Worm (Caenorhabditis elegans) whole organism, mixed stage, embryonic: Measurements from ENCODE around the gene tcc-1.
"Not testable (repeated sequence)": the region's sequence is repeated elsewhere in the genome, so short reads cannot be mapped to it uniquely, and the experiment has no call there.

Experiments
- M03D4.4 ChIP-seq: sonication (generic microtip); optimal IDR thresholded peaks from 2 replicates; lab custom pipeline; 2017; ENCODE audit warnings: mild to moderate bottlenecking, missing genetic modification characterization, missing compliant biosample characterization
- bed-3 ChIP-seq: fragments of 200-800 bp; sonication (Bioruptor generic); optimal IDR thresholded peaks from 3 replicates; lab custom pipeline; 2018; ENCODE audit warnings: mild to moderate bottlenecking, missing genetic modification characterization, moderate library complexity, missing compliant biosample characterization
- blmp-1 ChIP-seq: fragments of 150-350 bp; optimal IDR thresholded peaks from 2 replicates; lab custom pipeline; 2014; ENCODE audit warnings: missing biosample characterization, missing genetic modification characterization
- ceh-39 ChIP-seq: fragments of 150-350 bp; optimal IDR thresholded peaks from 2 replicates; lab custom pipeline; 2014; ENCODE audit warnings: missing biosample characterization, missing genetic modification characterization
- ceh-43 ChIP-seq: fragments of 200-800 bp; sonication (Bioruptor generic); optimal IDR thresholded peaks from 2 replicates; lab custom pipeline; 2018; ENCODE audit warnings: mild to moderate bottlenecking, missing genetic modification characterization, moderate library complexity, missing compliant biosample characterization
- ceh-83 ChIP-seq: fragments of 200-800 bp; sonication (Bioruptor generic); optimal IDR thresholded peaks from 2 replicates; lab custom pipeline; 2018; ENCODE audit warnings: mild to moderate bottlenecking, missing genetic modification characterization, missing compliant biosample characterization
- ces-1 ChIP-seq: fragments of 150-350 bp; optimal IDR thresholded peaks from 2 replicates; lab custom pipeline; 2014; ENCODE audit warnings: missing biosample characterization, missing genetic modification reagents, missing genetic modification characterization
- cnd-1 ChIP-seq: fragments of 200-800 bp; sonication (Bioruptor generic); optimal IDR thresholded peaks from 2 replicates; lab custom pipeline; 2018; ENCODE audit warnings: mild to moderate bottlenecking, missing genetic modification characterization, missing compliant biosample characterization
- drap-1 ChIP-seq: fragments of 200-800 bp; sonication (Bioruptor generic); optimal IDR thresholded peaks from 3 replicates; lab custom pipeline; 2018; ENCODE audit warnings: mild to moderate bottlenecking, missing genetic modification characterization, missing compliant biosample characterization
- elt-3 ChIP-seq: fragments of 150-350 bp; optimal IDR thresholded peaks from 2 replicates; lab custom pipeline; 2014; ENCODE audit warnings: missing biosample characterization, missing genetic modification characterization
- flh-1 ChIP-seq: fragments of 200-800 bp; sonication (Bioruptor generic); optimal IDR thresholded peaks from 2 replicates; lab custom pipeline; 2018; ENCODE audit warnings: mild to moderate bottlenecking, missing genetic modification characterization, moderate library complexity, missing compliant biosample characterization
- lin-13 ChIP-seq: fragments of 150-350 bp; optimal IDR thresholded peaks from 2 replicates; lab custom pipeline; 2014; ENCODE audit warnings: missing biosample characterization, missing genetic modification characterization
- lin-32 ChIP-seq: fragments of 200-800 bp; sonication (Bioruptor generic); optimal IDR thresholded peaks from 2 replicates; lab custom pipeline; 2018; ENCODE audit warnings: mild to moderate bottlenecking, missing genetic modification characterization, missing compliant biosample characterization
- lsy-2 ChIP-seq: fragments of 150-350 bp; optimal IDR thresholded peaks from 2 replicates; lab custom pipeline; 2014; ENCODE audit warnings: missing biosample characterization, missing genetic modification characterization
- mep-1 ChIP-seq: fragments of 150-350 bp; optimal IDR thresholded peaks from 2 replicates; lab custom pipeline; 2017; ENCODE audit warnings: missing biosample characterization, missing genetic modification reagents, missing genetic modification characterization, inconsistent platforms
- mls-2 ChIP-seq: sonication (generic microtip); optimal IDR thresholded peaks from 2 replicates; lab custom pipeline; 2016; ENCODE audit warnings: mild to moderate bottlenecking, missing genetic modification characterization, moderate library complexity, missing compliant biosample characterization
- nhr-12 ChIP-seq: fragments of 150-350 bp; optimal IDR thresholded peaks from 2 replicates; lab custom pipeline; 2014; ENCODE audit warnings: missing biosample characterization, missing genetic modification characterization
- nhr-237 ChIP-seq: fragments of 150-350 bp; optimal IDR thresholded peaks from 2 replicates; lab custom pipeline; 2014; ENCODE audit warnings: missing biosample characterization, missing genetic modification characterization
- nhr-28 ChIP-seq: fragments of 150-350 bp; optimal IDR thresholded peaks from 2 replicates; lab custom pipeline; 2014; ENCODE audit warnings: missing biosample characterization, missing genetic modification characterization
- nhr-76 ChIP-seq: sonication (generic microtip); optimal IDR thresholded peaks from 2 replicates; lab custom pipeline; 2017; ENCODE audit warnings: missing biosample characterization, missing genetic modification characterization
- pha-4 ChIP-seq: fragments of 150-350 bp; optimal IDR thresholded peaks from 2 replicates; lab custom pipeline; 2018; ENCODE audit warnings: missing biosample characterization, missing genetic modification reagents, missing genetic modification characterization
- sem-2 ChIP-seq: fragments of 200-800 bp; sonication (Bioruptor generic); optimal IDR thresholded peaks from 2 replicates; lab custom pipeline; 2018; ENCODE audit warnings: mild to moderate bottlenecking, missing genetic modification characterization, missing compliant biosample characterization
- snpc-4 ChIP-seq: fragments of 150-350 bp; optimal IDR thresholded peaks from 2 replicates; lab custom pipeline; 2014; ENCODE audit warnings: missing biosample characterization, missing genetic modification characterization
- sptf-1 ChIP-seq: sonication (generic microtip); optimal IDR thresholded peaks from 2 replicates; lab custom pipeline; 2017; ENCODE audit warnings: mild to moderate bottlenecking, missing genetic modification characterization, moderate library complexity, missing compliant biosample characterization
- tbx-8 ChIP-seq: fragments of 200-800 bp; sonication (Bioruptor generic); optimal IDR thresholded peaks from 2 replicates; lab custom pipeline; 2018; ENCODE audit warnings: mild to moderate bottlenecking, missing genetic modification characterization, moderate library complexity, missing compliant biosample characterization
- unc-120 ChIP-seq: sonication (generic microtip); optimal IDR thresholded peaks from 2 replicates; lab custom pipeline; 2017; ENCODE audit warnings: missing genetic modification characterization, missing compliant biosample characterization; ENCODE audit not compliant: poor library complexity, severe bottlenecking
- unc-39 ChIP-seq: fragments of 150-350 bp; optimal IDR thresholded peaks from 2 replicates; lab custom pipeline; 2014; ENCODE audit warnings: missing biosample characterization, missing genetic modification characterization
- unc-62 ChIP-seq: fragments of 150-350 bp; optimal IDR thresholded peaks from 2 replicates; lab custom pipeline; 2014; ENCODE audit warnings: missing biosample characterization, missing genetic modification reagents, missing genetic modification characterization
- zip-8 ChIP-seq: fragments of 150-350 bp; optimal IDR thresholded peaks from 2 replicates; lab custom pipeline; 2014; ENCODE audit warnings: missing biosample characterization, missing genetic modification characterization

The tcc-1 gene

ce11 chrV:17893959-17894358 is 38.2 kb upstream of the tcc-1 start, which contains the start of gene C06H5.11:
Gene C06H5.11 (minus strand): TSS chrV:17894059.
- not testable (repeated sequence) for TF ChIP-seq cnd-1 (tag; lab: Kevin White, UChicago); flh-1; pha-4

- no peak for TF ChIP-seq unc-39 (tag; lab: Kevin White, UChicago)
- TF ChIP-seq zip-8 (tag; lab: Kevin White, UChicago), result no peak
- no peak for TF ChIP-seq mep-1 (tag; lab: Kevin White, UChicago)
- TF ChIP-seq mls-2 (tag; lab: Kevin White, UChicago), result no peak
- TF ChIP-seq lin-32 (GFP tag; lab: Kevin White, UChicago), result no peak
- TF ChIP-seq unc-120 (tag; lab: Kevin White, UChicago), result no peak
- no peak for TF ChIP-seq pha-4
- TF ChIP-seq unc-62 (GFP tag; lab: Kevin White, UChicago), result no peak
- no peak for TF ChIP-seq nhr-12 (tag; lab: Kevin White, UChicago)
- TF ChIP-seq nhr-237 (tag; lab: Kevin White, UChicago), result no peak
- no peak for TF ChIP-seq tbx-8 (GFP tag; lab: Kevin White, UChicago)
- no peak for TF ChIP-seq sem-2 (GFP tag; lab: Kevin White, UChicago)
- no peak for TF ChIP-seq nhr-76 (tag; lab: Kevin White, UChicago)
- no peak for TF ChIP-seq lsy-2
- no peak for TF ChIP-seq lin-13 (tag; lab: Kevin White, UChicago)
- no peak for TF ChIP-seq sptf-1 (tag; lab: Kevin White, UChicago)
- TF ChIP-seq bed-3, result no peak
- TF ChIP-seq elt-3, result no peak
- TF ChIP-seq ces-1 (GFP tag; lab: Kevin White, UChicago), result no peak
Measured at ce11 chrV:17891317-17891716, 35.5 kb upstream of the tcc-1 start.

- no peak for TF ChIP-seq elt-3
- no peak for TF ChIP-seq nhr-12 (tag; lab: Kevin White, UChicago)
- no peak for TF ChIP-seq mls-2 (tag; lab: Kevin White, UChicago)
- no peak for TF ChIP-seq M03D4.4 (tag; lab: Kevin White, UChicago)
- TF ChIP-seq lin-32 (GFP tag; lab: Kevin White, UChicago), result no peak
- no peak for TF ChIP-seq unc-120 (tag; lab: Kevin White, UChicago)
- TF ChIP-seq sem-2 (GFP tag; lab: Kevin White, UChicago), result no peak
- TF ChIP-seq lin-13 (tag; lab: Kevin White, UChicago), result no peak
- TF ChIP-seq unc-62 (GFP tag; lab: Kevin White, UChicago), result no peak
- no peak for TF ChIP-seq bed-3
- no peak for TF ChIP-seq ceh-39 (tag; lab: Kevin White, UChicago)
- TF ChIP-seq unc-39 (tag; lab: Kevin White, UChicago), result no peak
- no peak for TF ChIP-seq flh-1
- no peak for TF ChIP-seq cnd-1 (tag; lab: Kevin White, UChicago)
- TF ChIP-seq nhr-76 (tag; lab: Kevin White, UChicago), result no peak
- no peak for TF ChIP-seq pha-4
- no peak for TF ChIP-seq blmp-1 (tag; lab: Kevin White, UChicago)
- no peak for TF ChIP-seq tbx-8 (GFP tag; lab: Kevin White, UChicago)
- TF ChIP-seq ceh-83 (GFP tag; lab: Kevin White, UChicago), result no peak
- no peak for TF ChIP-seq nhr-28 (tag; lab: Kevin White, UChicago)
- TF ChIP-seq, all 35 proteins: peak for 0
Measured at ce11 chrV:17888939-17889338, 33.1 kb upstream of the tcc-1 start, which contains the start of gene C06H5.6. Gene C06H5.6 (minus strand): TSS chrV:17888984.

ce11 chrV:17871049-17871448 is 15.3 kb upstream of the tcc-1 start, which contains the start of gene phf-14:
Gene phf-14 (plus strand): TSS chrV:17871393.
- TF ChIP-seq snpc-4 (tag; lab: Kevin White, UChicago) (no peak), nhr-237 (tag; lab: Kevin White, UChicago) (no peak), nhr-28 (tag; lab: Kevin White, UChicago) (no peak), pha-4 (peak; percentile 5), lin-32 (GFP tag; lab: Kevin White, UChicago) (no peak)

- TF ChIP-seq lin-32 (GFP tag; lab: Kevin White, UChicago) (no peak), cnd-1 (tag; lab: Kevin White, UChicago) (no peak), nhr-12 (tag; lab: Kevin White, UChicago) (no peak), lin-13 (tag; lab: Kevin White, UChicago) (no peak), ceh-43 (GFP tag; lab: Kevin White, UChicago) (no peak), flh-1 (no peak), unc-62 (GFP tag; lab: Kevin White, UChicago) (no peak), nhr-76 (tag; lab: Kevin White, UChicago) (no peak), sptf-1 (tag; lab: Kevin White, UChicago) (no peak), unc-39 (tag; lab: Kevin White, UChicago) (no peak), bed-3 (no peak), ceh-83 (GFP tag; lab: Kevin White, UChicago) (no peak), nhr-237 (tag; lab: Kevin White, UChicago) (no peak), ces-1 (GFP tag; lab: Kevin White, UChicago) (no peak), tbx-8 (GFP tag; lab: Kevin White, UChicago) (no peak), drap-1 (GFP tag; lab: Kevin White, UChicago) (no peak), mep-1 (tag; lab: Kevin White, UChicago) (no peak), ceh-39 (tag; lab: Kevin White, UChicago) (no peak), M03D4.4 (tag; lab: Kevin White, UChicago) (no peak)
Measured at ce11 chrV:17870569-17870968, 14.8 kb upstream of the tcc-1 start, which contains the start of gene csn-1. Gene csn-1 (minus strand): TSS chrV:17870651.
